Fruit fly (Drosophila melanogaster): ENCODE results near the gene Ssb-c31a.

The Ssb-c31a gene

DNA sequence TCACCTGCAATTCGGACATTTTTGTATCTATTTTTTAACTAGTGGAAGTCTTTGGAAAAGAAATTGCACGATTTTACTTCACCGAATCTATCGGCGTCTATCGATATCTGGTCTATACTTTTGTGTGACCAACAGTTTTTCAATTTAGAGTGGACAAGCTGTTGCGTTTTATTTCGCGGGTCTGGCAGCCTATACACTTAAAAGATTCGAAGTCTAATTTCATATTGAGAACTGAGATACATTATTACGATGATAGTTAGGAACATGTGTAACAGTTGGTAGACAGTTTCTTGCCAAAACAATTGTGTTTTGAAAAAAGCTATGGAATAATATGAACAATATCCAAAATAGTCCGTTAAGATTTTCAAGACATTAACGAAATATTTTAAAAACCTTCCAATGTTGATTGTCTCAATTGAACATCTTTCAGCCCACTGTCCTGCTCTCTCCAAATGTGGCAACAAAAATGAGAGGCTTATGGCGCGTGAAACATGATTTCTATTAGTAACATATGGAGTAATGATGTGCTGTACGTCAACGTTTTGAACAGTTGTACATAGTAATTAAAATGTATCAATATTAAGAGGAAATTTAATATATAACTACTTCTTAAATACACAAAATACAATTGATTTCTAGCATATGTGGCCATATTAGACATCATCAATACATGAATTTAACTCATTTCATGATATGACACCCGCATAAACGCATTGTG lies 48.7 kb upstream of the Ssb-c31a start, which contains the start of gene Acbp1 (continued):
- peak; percentile 78 for TF ChIP-seq Opbp (GFP tag; IDR thresholded peaks at IDR 0.05; ENCODE audit: partially characterized antibody)
- peak; percentile 85 for TF ChIP-seq gsb (GFP tag; IDR thresholded peaks at IDR 0.05)
- peak; percentile 89 for TF ChIP-seq Sry-δ (GFP tag; optimal IDR thresholded peaks at IDR 0.05)
- TF ChIP-seq otp (GFP tag; IDR thresholded peaks at IDR 0.05), result peak; percentile 85
- TF ChIP-seq tx (GFP tag; optimal IDR thresholded peaks at IDR 0.05), result peak; percentile 97
- TF ChIP-seq jing (GFP tag; optimal IDR thresholded peaks at IDR 0.05), result peak; percentile 83
- TF ChIP-seq Sox102F (GFP tag; optimal IDR thresholded peaks at IDR 0.05), result peak; percentile 95
- TF ChIP-seq NC2α (GFP tag; optimal IDR thresholded peaks at IDR 0.05), result peak; percentile 87
- TF ChIP-seq CG17359 (tag; optimal IDR thresholded peaks at IDR 0.05), result peak; percentile 96
- TF ChIP-seq ewg (GFP tag; optimal IDR thresholded peaks at IDR 0.05), result peak; percentile 88
- peak; percentile 97 for TF ChIP-seq nerfin-1 (tag; optimal IDR thresholded peaks at IDR 0.05)
- peak; percentile 97 for TF ChIP-seq nom (GFP tag; optimal IDR thresholded peaks at IDR 0.05)
- peak; percentile 95 for TF ChIP-seq HLH54F (GFP tag; optimal IDR thresholded peaks at IDR 0.05)
- TF ChIP-seq CG12071 (GFP tag; optimal IDR thresholded peaks at IDR 0.05), result peak; percentile 97
- TF ChIP-seq CG2199 (GFP tag; IDR thresholded peaks at IDR 0.05), result peak; percentile 88; the same call in 1 of the 3 replicates
- TF ChIP-seq CG8359 (GFP tag; optimal IDR thresholded peaks at IDR 0.05; ENCODE audit: borderline replicate concordance), result peak; percentile 89
- TF ChIP-seq CG12299 (tag; optimal IDR thresholded peaks at IDR 0.05), result peak; percentile 99
- TF ChIP-seq stc (GFP tag; IDR thresholded peaks at IDR 0.05), result peak; percentile 81
- TF ChIP-seq Hand (GFP tag; optimal IDR thresholded peaks at IDR 0.05), result peak; percentile 99
- peak; percentile 93 for TF ChIP-seq Ssrp (tag; optimal IDR thresholded peaks at IDR 0.05)
- no peak for TF ChIP-seq Doc2 (GFP tag; IDR thresholded peaks at IDR 0.05)
- peak; percentile 95 for TF ChIP-seq lbe (GFP tag; optimal IDR thresholded peaks at IDR 0.05)
- peak; percentile 89 for TF ChIP-seq CG7271 (tag; optimal IDR thresholded peaks at IDR 0.05)
- peak; percentile 71 for TF ChIP-seq pfk (GFP tag; optimal IDR thresholded peaks at IDR 0.05)
- no peak for TF ChIP-seq CG8478 (optimal IDR thresholded peaks at IDR 0.05)
- peak; percentile 87 for TF ChIP-seq B-H1 (GFP tag; IDR thresholded peaks at IDR 0.05)
- peak; percentile 96 for TF ChIP-seq stwl (tag; optimal IDR thresholded peaks at IDR 0.05)
- peak; percentile 92 for TF ChIP-seq Rfx (GFP tag; IDR thresholded peaks at IDR 0.05)
- TF ChIP-seq Bteb2 (GFP tag; optimal IDR thresholded peaks at IDR 0.05), result peak; percentile 92
- TF ChIP-seq CG1233 (GFP tag; optimal IDR thresholded peaks at IDR 0.05), result peak; percentile 97
- peak; percentile 90 for TF ChIP-seq Hmx (GFP tag; optimal IDR thresholded peaks at IDR 0.05)
- TF ChIP-seq Fer1 (GFP tag; optimal IDR thresholded peaks at IDR 0.05), result peak; percentile 99
- TF ChIP-seq CG8388 (GFP tag; optimal IDR thresholded peaks at IDR 0.05), result peak; percentile 97
- TF ChIP-seq chn (GFP tag; optimal IDR thresholded peaks at IDR 0.05), result peak; percentile 94
- peak; percentile 97 for TF ChIP-seq dmrt99B (tag; optimal IDR thresholded peaks at IDR 0.05)
- TF ChIP-seq sens (GFP tag), result peak; percentile 99
- peak; percentile 65 for TF ChIP-seq yki (optimal IDR thresholded peaks at IDR 0.05)
- peak; percentile 45; the same call in 1 of the 3 replicates for TF ChIP-seq sr (GFP tag; IDR thresholded peaks at IDR 0.05)
- peak; percentile 80 for TF ChIP-seq sna (GFP tag; IDR thresholded peaks at IDR 0.05; ENCODE audit: partially characterized antibody)
- peak; percentile 91 for TF ChIP-seq CG9817 (tag; optimal IDR thresholded peaks at IDR 0.05)
- peak; percentile 83 for TF ChIP-seq ab (GFP tag; optimal IDR thresholded peaks at IDR 0.05)
- peak; percentile 54; the same call in 1 of the 3 replicates for TF ChIP-seq z (GFP tag; IDR thresholded peaks at IDR 0.05)
- peak; percentile 82 for TF ChIP-seq CG12942 (GFP tag; optimal IDR thresholded peaks at IDR 0.05)
- peak; percentile 96 for TF ChIP-seq CG7786 (GFP tag; optimal IDR thresholded peaks at IDR 0.05)
- TF ChIP-seq bcd (GFP tag; optimal IDR thresholded peaks at IDR 0.05), result peak; percentile 92
- TF ChIP-seq Ada2b (GFP tag; IDR thresholded peaks at IDR 0.05), result peak; percentile 88
- TF ChIP-seq jumu (GFP tag; optimal IDR thresholded peaks at IDR 0.05), result peak; percentile 96
- peak; percentile 71 for TF ChIP-seq CG1024 (GFP tag; IDR thresholded peaks at IDR 0.05)
- TF ChIP-seq Hey (tag; optimal IDR thresholded peaks at IDR 0.05), result peak; percentile 79
- TF ChIP-seq crc (GFP tag; optimal IDR thresholded peaks at IDR 0.05), result peak; percentile 91

All from whole organism, embryonic.